Fruit fly (Drosophila melanogaster) whole organism, prepupa: ENCODE data around the gene BthD.

ENCODE experiments used
- Blimp-1 ChIP-seq: fragments of 200-800 bp; sonication (Bioruptor generic); optimal IDR thresholded peaks from 3 replicates; lab custom pipeline; 2017; ENCODE audit warnings: missing biosample characterization, missing genetic modification characterization, mild to moderate bottlenecking, moderate library complexity, missing genetic modification reagents
- CG10631 ChIP-seq: fragments of 200-800 bp; sonication (Bioruptor generic); optimal IDR thresholded peaks from 2 replicates; lab custom pipeline; 2016; ENCODE audit warnings: missing biosample characterization, missing genetic modification characterization
- CG10669 ChIP-seq: fragments of 200-800 bp; sonication (Bioruptor generic); optimal IDR thresholded peaks from 3 replicates; lab custom pipeline; 2018; ENCODE audit warnings: missing biosample characterization, mild to moderate bottlenecking, missing genetic modification characterization, moderate library complexity
- CG11294 ChIP-seq: fragments of 200-800 bp; sonication (Bioruptor generic); IDR thresholded peaks from 2 replicates; pipeline ENCODE4 v1.3.6; 2022; ENCODE audit warnings: missing biosample characterization, missing genetic modification characterization
- CG11762 ChIP-seq: fragments of 200-800 bp; sonication (Bioruptor generic); optimal IDR thresholded peaks from 3 replicates; lab custom pipeline; 2016; ENCODE audit warnings: missing biosample characterization, missing genetic modification characterization; ENCODE audit not compliant: insufficient read depth
- CG11902 ChIP-seq: fragments of 200-800 bp; sonication (Bioruptor generic); optimal IDR thresholded peaks from 3 replicates; lab custom pipeline; 2016; ENCODE audit warnings: missing biosample characterization, missing genetic modification characterization
- CG15336 ChIP-seq: fragments of 200-800 bp; sonication (Bioruptor generic); IDR thresholded peaks from 2 replicates; pipeline ENCODE4 v1.3.6; 2022; ENCODE audit warnings: missing biosample characterization, missing genetic modification characterization
- CG1621 ChIP-seq: fragments of 200-800 bp; sonication (Bioruptor generic); optimal IDR thresholded peaks from 3 replicates; lab custom pipeline; 2018; ENCODE audit warnings: missing biosample characterization, mild to moderate bottlenecking, missing genetic modification characterization
- CG16779 ChIP-seq: fragments of 200-800 bp; sonication (Bioruptor generic); optimal IDR thresholded peaks from 3 replicates; lab custom pipeline; 2017; ENCODE audit warnings: missing biosample characterization, mild to moderate bottlenecking, missing genetic modification characterization
- CG3032 ChIP-seq: fragments of 200-800 bp; optimal IDR thresholded peaks from 2 replicates; lab custom pipeline; 2019; ENCODE audit warnings: missing biosample characterization, mild to moderate bottlenecking, missing genetic modification characterization, moderate library complexity
- CG31627 ChIP-seq: fragments of 200-800 bp; sonication (Bioruptor generic); optimal IDR thresholded peaks from 3 replicates; lab custom pipeline; 2016; ENCODE audit warnings: missing biosample characterization, missing genetic modification characterization
- CG32006 ChIP-seq: fragments of 200-800 bp; sonication (Bioruptor generic); optimal IDR thresholded peaks from 3 replicates; lab custom pipeline; 2017; ENCODE audit warnings: missing biosample characterization, mild to moderate bottlenecking, missing genetic modification characterization
- CG34406 ChIP-seq: fragments of 200-800 bp; sonication (Bioruptor generic); optimal IDR thresholded peaks from 3 replicates; lab custom pipeline; 2016; ENCODE audit warnings: missing biosample characterization, missing genetic modification characterization
- CG6276 ChIP-seq: fragments of 200-800 bp; sonication (Bioruptor generic); optimal IDR thresholded peaks from 2 replicates; lab custom pipeline; 2017; ENCODE audit warnings: missing biosample characterization, mild to moderate bottlenecking, missing genetic modification characterization
- CG6792 ChIP-seq: fragments of 200-800 bp; sonication (Bioruptor generic); optimal IDR thresholded peaks from 3 replicates; lab custom pipeline; 2016; ENCODE audit warnings: missing biosample characterization, missing genetic modification characterization
- CG6808 ChIP-seq: fragments of 200-800 bp; sonication (Bioruptor generic); optimal IDR thresholded peaks from 3 replicates; lab custom pipeline; 2017; ENCODE audit warnings: missing biosample characterization, missing genetic modification characterization, mild to moderate bottlenecking, moderate library complexity, missing genetic modification reagents
- CG6854 ChIP-seq: fragments of 200-800 bp; sonication (Bioruptor generic); optimal IDR thresholded peaks from 2 replicates; lab custom pipeline; 2017; ENCODE audit warnings: missing biosample characterization, mild to moderate bottlenecking, missing genetic modification characterization
- CG7368 ChIP-seq: fragments of 200-800 bp; sonication (Bioruptor generic); optimal IDR thresholded peaks from 3 replicates; lab custom pipeline; 2016; ENCODE audit warnings: missing biosample characterization, missing genetic modification characterization
- CG8119 ChIP-seq: fragments of 200-800 bp; sonication (Bioruptor generic); IDR thresholded peaks from 3 replicates; pipeline ENCODE4 v1.3.6; 2022; ENCODE audit warnings: missing biosample characterization, missing genetic modification characterization
- CG8319 ChIP-seq: fragments of 200-800 bp; sonication (Bioruptor generic); optimal IDR thresholded peaks from 3 replicates; lab custom pipeline; 2016; ENCODE audit warnings: missing biosample characterization, missing genetic modification characterization
- CG8632 ChIP-seq: fragments of 200-800 bp; sonication (Bioruptor generic); optimal IDR thresholded peaks from 3 replicates; lab custom pipeline; 2016; ENCODE audit warnings: missing biosample characterization, missing genetic modification characterization
- Eip75B ChIP-seq: fragments of 200-800 bp; sonication (Bioruptor generic); optimal IDR thresholded peaks from 3 replicates; lab custom pipeline; 2016; ENCODE audit warnings: missing biosample characterization, missing genetic modification characterization
- Eip78C ChIP-seq: fragments of 200-800 bp; sonication (Bioruptor generic); peaks from one replicate; lab custom pipeline; 2016; ENCODE audit warnings: missing biosample characterization, missing genetic modification characterization
- Eip93F ChIP-seq: fragments of 200-800 bp; sonication (Bioruptor generic); optimal IDR thresholded peaks from 2 replicates; lab custom pipeline; 2016; ENCODE audit warnings: missing biosample characterization, mild to moderate bottlenecking, missing genetic modification characterization
- Ets21C ChIP-seq: fragments of 200-800 bp; sonication (Bioruptor generic); optimal IDR thresholded peaks from 3 replicates; lab custom pipeline; 2016; ENCODE audit warnings: missing biosample characterization, missing genetic modification characterization
- Ets96B ChIP-seq: fragments of 200-800 bp; optimal IDR thresholded peaks from 2 replicates; lab custom pipeline; 2019; ENCODE audit warnings: missing biosample characterization, mild to moderate bottlenecking, missing genetic modification characterization, moderate library complexity
- Gug ChIP-seq: fragments of 200-800 bp; sonication (Bioruptor generic); IDR thresholded peaks from 2 replicates; pipeline ENCODE4 v1.3.6; 2022; ENCODE audit warnings: missing biosample characterization, missing genetic modification characterization
- Hr38 ChIP-seq: sonication (Bioruptor generic); optimal IDR thresholded peaks from 2 replicates; lab custom pipeline; 2016; ENCODE audit warnings: missing biosample characterization, missing genetic modification characterization
- Hr4 ChIP-seq: fragments of 200-800 bp; sonication (Bioruptor generic); optimal IDR thresholded peaks from 3 replicates; lab custom pipeline; 2016; ENCODE audit warnings: missing biosample characterization, missing genetic modification characterization
- Lpt ChIP-seq: fragments of 200-800 bp; sonication (Bioruptor generic); optimal IDR thresholded peaks from 3 replicates; lab custom pipeline; 2016; ENCODE audit warnings: missing biosample characterization, missing genetic modification characterization
- OdsH ChIP-seq: fragments of 200-800 bp; sonication (Bioruptor generic); optimal IDR thresholded peaks from 3 replicates; lab custom pipeline; 2016; ENCODE audit warnings: missing biosample characterization, missing genetic modification characterization
- Sox14 ChIP-seq: fragments of 200-800 bp; sonication (Bioruptor generic); optimal IDR thresholded peaks from 3 replicates; lab custom pipeline; 2016; ENCODE audit warnings: missing biosample characterization, missing genetic modification characterization
- Sox15 ChIP-seq: fragments of 200-800 bp; sonication (Bioruptor generic); optimal IDR thresholded peaks from 3 replicates; lab custom pipeline; 2016; ENCODE audit warnings: missing biosample characterization, missing genetic modification characterization
- acj6 ChIP-seq: fragments of 200-800 bp; sonication (Bioruptor generic); optimal IDR thresholded peaks from 3 replicates; lab custom pipeline; 2016; ENCODE audit warnings: missing biosample characterization, missing genetic modification characterization
- cyc ChIP-seq: fragments of 200-800 bp; sonication (Bioruptor generic); optimal IDR thresholded peaks from 3 replicates; lab custom pipeline; 2016; ENCODE audit warnings: missing biosample characterization, missing genetic modification characterization
- dac ChIP-seq: fragments of 200-800 bp; sonication (Bioruptor generic); optimal IDR thresholded peaks from 2 replicates; lab custom pipeline; 2017; ENCODE audit warnings: missing biosample characterization, mild to moderate bottlenecking, missing genetic modification characterization
- eg ChIP-seq: fragments of 200-800 bp; sonication (Bioruptor generic); IDR thresholded peaks from 3 replicates; pipeline ENCODE4 v1.3.6; 2022; ENCODE audit warnings: missing biosample characterization, missing genetic modification characterization
- fd85E ChIP-seq: fragments of 200-800 bp; sonication (Bioruptor generic); optimal IDR thresholded peaks from 3 replicates; lab custom pipeline; 2016; ENCODE audit warnings: missing biosample characterization, missing genetic modification characterization
- fkh ChIP-seq: fragments of 200-800 bp; sonication (Bioruptor generic); optimal IDR thresholded peaks from 3 replicates; lab custom pipeline; 2017; ENCODE audit warnings: missing biosample characterization, mild to moderate bottlenecking, missing genetic modification characterization, moderate library complexity
- lz ChIP-seq: fragments of 200-800 bp; sonication (Bioruptor generic); optimal IDR thresholded peaks from 3 replicates; lab custom pipeline; 2016; ENCODE audit warnings: missing biosample characterization, missing genetic modification characterization
- net ChIP-seq: fragments of 200-800 bp; sonication (Bioruptor generic); optimal IDR thresholded peaks from 3 replicates; lab custom pipeline; 2016; ENCODE audit warnings: missing biosample characterization, missing genetic modification characterization
- pdm3 ChIP-seq: fragments of 200-800 bp; sonication (Bioruptor generic); optimal IDR thresholded peaks from 3 replicates; lab custom pipeline; 2016; ENCODE audit warnings: missing biosample characterization, missing genetic modification characterization
- salr ChIP-seq, 2 experiments: fragments of 200-800 bp; sonication (Bioruptor generic); optimal IDR thresholded peaks; 3 replicates each; lab custom pipeline; 2016 to 2018; ENCODE audit warnings: missing biosample characterization in 2 of 2, missing genetic modification characterization in 2 of 2, mild to moderate bottlenecking in 1 of 2
- spab ChIP-seq: fragments of 200-800 bp; sonication (Bioruptor generic); optimal IDR thresholded peaks from 2 replicates; lab custom pipeline; 2017; ENCODE audit warnings: missing biosample characterization, mild to moderate bottlenecking, missing genetic modification characterization, missing genetic modification reagents
- ss ChIP-seq, 2 experiments: fragments of 200-800 bp; sonication (Bioruptor generic); optimal IDR thresholded peaks; 2 replicates in 1 of 2; 3 replicates in 1 of 2; lab custom pipeline; 2017 to 2018; ENCODE audit warnings: mild to moderate bottlenecking in 2 of 2, missing biosample characterization in 2 of 2, missing genetic modification characterization in 2 of 2, moderate library complexity in 1 of 2
- topi ChIP-seq: fragments of 200-800 bp; sonication (Bioruptor generic); optimal IDR thresholded peaks from 3 replicates; lab custom pipeline; 2016; ENCODE audit warnings: missing biosample characterization, missing genetic modification characterization
- vri ChIP-seq: fragments of 200-800 bp; sonication (Bioruptor generic); optimal IDR thresholded peaks from 3 replicates; lab custom pipeline; 2016; ENCODE audit warnings: missing biosample characterization, mild to moderate bottlenecking, missing genetic modification characterization

BthD gene

dm6 chrX:13616417-13617050 lies 4.6 kb downstream of the BthD start, which contains the start of the genes tth and Tango2 (continued):
- TF ChIP-seq Sox14 (GFP tag; lab: Kevin White, UChicago) (peak; percentile 85), CG16779 (tag; lab: Kevin White, UChicago) (no peak), CG15336 (GFP tag; lab: Robert Waterston, UW) (peak; percentile 87), CG6808 (GFP tag; lab: Kevin White, UChicago) (peak; percentile 51), Eip78C (GFP tag; lab: Kevin White, UChicago) (peak; percentile 96), Eip93F (GFP tag; lab: Kevin White, UChicago) (peak; percentile 85), vri (no peak), Gug (GFP tag; lab: Robert Waterston, UW) (peak; percentile 86), CG11762 (GFP tag; lab: Kevin White, UChicago) (peak; percentile 56)

- TF ChIP-seq topi (peak; percentile 1), CG10631 (no peak), CG32006 (no peak), CG3032 (tag; lab: Kevin White, UChicago) (no peak), spab (GFP tag; lab: Kevin White, UChicago) (no peak), CG8632 (GFP tag; lab: Kevin White, UChicago) (no peak), CG11902 (no peak), CG1621 (peak; percentile 13), CG11762 (GFP tag; lab: Kevin White, UChicago) (no peak), Eip78C (GFP tag; lab: Kevin White, UChicago) (peak; percentile 73), cyc (no peak), CG15336 (GFP tag; lab: Robert Waterston, UW) (no peak), acj6 (no peak), Ets96B (tag; lab: Kevin White, UChicago) (peak; percentile 22), Hr38 (GFP tag; lab: Kevin White, UChicago) (no peak), CG6854 (GFP tag; lab: Kevin White, UChicago) (no peak), OdsH (no peak), Eip93F (GFP tag; lab: Kevin White, UChicago) (peak; percentile 30), vri (peak; percentile 44), CG34406 (GFP tag; lab: Kevin White, UChicago) (no peak), CG8119 (GFP tag; lab: Robert Waterston, UW) (no peak; the same call in 2 of the 3 replicates), fkh (GFP tag; lab: Kevin White, UChicago) (peak; percentile 50), Gug (GFP tag; lab: Robert Waterston, UW) (no peak), lz (no peak), eg (GFP tag; lab: Robert Waterston, UW) (no peak), ss (GFP tag; optimal IDR thresholded peaks at IDR 0.05; lab: Kevin White, UChicago) (peak; percentile 49 to 59), CG8319 (GFP tag; lab: Kevin White, UChicago) (no peak), Lpt (GFP tag; lab: Kevin White, UChicago) (peak; percentile 43), CG6808 (GFP tag; lab: Kevin White, UChicago) (peak; percentile 23), CG11294 (GFP tag; lab: Robert Waterston, UW) (no peak), dac (no peak), CG7368 (no peak), salr (GFP tag; optimal IDR thresholded peaks at IDR 0.05; lab: Kevin White, UChicago) (no peak), Blimp-1 (GFP tag; lab: Kevin White, UChicago) (no peak), CG10669 (GFP tag; lab: Kevin White, UChicago) (no peak), Sox15 (GFP tag; lab: Kevin White, UChicago) (no peak), Ets21C (GFP tag; lab: Kevin White, UChicago) (no peak), CG6276 (GFP tag; lab: Kevin White, UChicago) (peak; percentile 29), CG6792 (no peak), Hr4 (no peak), CG31627 (GFP tag; lab: Kevin White, UChicago) (no peak), fd85E (GFP tag; lab: Kevin White, UChicago) (no peak), net (GFP tag; lab: Kevin White, UChicago) (no peak), pdm3 (GFP tag; lab: Kevin White, UChicago) (no peak), Eip75B (GFP tag; lab: Kevin White, UChicago) (peak; percentile 20)
Observed at dm6 chrX:13624334-13625079, 12.6 kb downstream of the BthD start, which contains the start of the genes CG2691 and NFAT. CG2691 (minus strand) TSS chrX:13624408. NFAT (plus strand) TSS chrX:13624745.
